Fruit fly (Drosophila melanogaster) whole organism, embryonic: Measurements from ENCODE around the gene sloth1.
A peak's percentile ranks its signal among the peaks of the same experiment; 100 is the strongest.

Experiments used
- CG10654 ChIP-seq: fragments of 200-800 bp; sonication (Bioruptor generic); optimal IDR thresholded peaks from 2 replicates; lab custom pipeline; 2016; ENCODE audit warnings: missing biosample characterization, missing genetic modification characterization
- CG11456 ChIP-seq: fragments of 200-800 bp; sonication (Bioruptor generic); IDR thresholded peaks from 3 replicates; pipeline ENCODE4 v1.3.6; 2022; ENCODE audit warnings: missing biosample characterization, missing genetic modification characterization
- CG11696 ChIP-seq: fragments of 200-800 bp; sonication (Bioruptor generic); IDR thresholded peaks from 2 replicates; pipeline ENCODE4 v1.3.6; 2022; ENCODE audit warnings: missing biosample characterization, missing genetic modification characterization
- CG11723 ChIP-seq: fragments of 200-800 bp; sonication (Bioruptor generic); optimal IDR thresholded peaks from 2 replicates; lab custom pipeline; 2017; ENCODE audit warnings: missing biosample characterization, mild to moderate bottlenecking, missing genetic modification characterization
- CG14014 ChIP-seq: fragments of 200-800 bp; sonication (Bioruptor generic); IDR thresholded peaks from 2 replicates; pipeline ENCODE4 v1.3.6; 2022; ENCODE audit warnings: missing biosample characterization, missing genetic modification characterization
- CG17912 ChIP-seq: fragments of 200-800 bp; sonication (Bioruptor generic); optimal IDR thresholded peaks from 2 replicates; lab custom pipeline; 2018; ENCODE audit warnings: missing biosample characterization, mild to moderate bottlenecking, missing genetic modification characterization
- CG3847 ChIP-seq: fragments of 200-800 bp; sonication (Bioruptor generic); IDR thresholded peaks from 2 replicates; pipeline ENCODE4 v1.3.6; 2022; ENCODE audit warnings: missing biosample characterization, missing genetic modification characterization
- CG4360 ChIP-seq: fragments of 200-800 bp; sonication (Bioruptor generic); IDR thresholded peaks from 2 replicates; pipeline ENCODE4 v1.3.6; 2022; ENCODE audit warnings: missing biosample characterization, missing genetic modification characterization
- CG6272 ChIP-seq: fragments of 200-800 bp; sonication (Bioruptor generic); IDR thresholded peaks from 2 replicates; pipeline ENCODE4 v1.3.6; 2022; ENCODE audit warnings: missing biosample characterization, missing genetic modification characterization
- CG7963 ChIP-seq: fragments of 200-800 bp; sonication (Bioruptor generic); IDR thresholded peaks from 3 replicates; pipeline ENCODE4 v1.3.6; 2022; ENCODE audit warnings: missing biosample characterization, missing genetic modification characterization; ENCODE audit not compliant: partially characterized antibody
- CG7987 ChIP-seq: fragments of 200-800 bp; sonication (Bioruptor generic); optimal IDR thresholded peaks from 2 replicates; lab custom pipeline; 2018; ENCODE audit warnings: missing biosample characterization, mild to moderate bottlenecking, missing genetic modification characterization, moderate library complexity
- CG8290 ChIP-seq, 3 experiments: fragments of 200-800 bp; sonication (Bioruptor generic); optimal IDR thresholded peaks; 2 replicates each; lab custom pipeline; 2016 to 2019; ENCODE audit warnings: missing biosample characterization in 3 of 3, missing genetic modification characterization in 3 of 3, mild to moderate bottlenecking in 2 of 3, moderate library complexity in 1 of 3
- CG8944 ChIP-seq: fragments of 200-800 bp; sonication (Bioruptor generic); optimal IDR thresholded peaks from 3 replicates; lab custom pipeline; 2016; ENCODE audit warnings: missing biosample characterization, missing genetic modification characterization
- CG9932 ChIP-seq: fragments of 200-800 bp; sonication (Bioruptor generic); IDR thresholded peaks from 2 replicates; pipeline ENCODE4 v1.3.6; 2022; ENCODE audit warnings: missing biosample characterization, missing genetic modification characterization
- Camta ChIP-seq: fragments of 200-800 bp; sonication (Bioruptor generic); optimal IDR thresholded peaks from 2 replicates; lab custom pipeline; 2016; ENCODE audit warnings: missing biosample characterization, missing genetic modification characterization
- Dip3 ChIP-seq: fragments of 200-800 bp; sonication (Bioruptor generic); optimal IDR thresholded peaks from 3 replicates; lab custom pipeline; 2016; ENCODE audit warnings: missing biosample characterization, missing genetic modification characterization
- Gsc ChIP-seq: fragments of 200-800 bp; sonication (Bioruptor generic); IDR thresholded peaks from 2 replicates; pipeline ENCODE4 v1.3.6; 2022; ENCODE audit warnings: missing biosample characterization, missing genetic modification characterization
- Hmr ChIP-seq: fragments of 200-800 bp; sonication (Bioruptor generic); optimal IDR thresholded peaks from 3 replicates; lab custom pipeline; 2017; ENCODE audit warnings: mild to moderate bottlenecking, missing biosample characterization, missing genetic modification reagents, missing genetic modification characterization
- Hr51 ChIP-seq, 2 experiments: fragments of 200-800 bp; sonication (Bioruptor generic); optimal IDR thresholded peaks; 2 replicates in 1 of 2; 3 replicates in 1 of 2; lab custom pipeline; 2016 to 2018; ENCODE audit warnings: missing biosample characterization in 2 of 2, missing genetic modification characterization in 2 of 2, mild to moderate bottlenecking in 1 of 2, moderate library complexity in 1 of 2
- Hr78 ChIP-seq, 2 experiments: fragments of 200-800 bp in 1 of 2; fragments of >200 bp in 1 of 2; sonication (Bioruptor generic) in 1 of 2; optimal IDR thresholded peaks; 2 replicates each; lab custom pipeline; 2017 to 2019; ENCODE audit warnings: missing biosample characterization in 2 of 2, missing genetic modification characterization in 2 of 2, mild to moderate bottlenecking in 1 of 2, moderate library complexity in 1 of 2
- Lim3 ChIP-seq: fragments of 200-800 bp; sonication (Bioruptor generic); IDR thresholded peaks from 2 replicates; pipeline ENCODE4 v1.3.6; 2022; ENCODE audit warnings: missing biosample characterization, missing genetic modification characterization
- MTF-1 ChIP-seq: fragments of 200-800 bp; sonication (Bioruptor generic); optimal IDR thresholded peaks from 2 replicates; lab custom pipeline; 2018; ENCODE audit warnings: missing biosample characterization, mild to moderate bottlenecking, missing genetic modification characterization, borderline replicate concordance
- Mes4 ChIP-seq: fragments of 200-800 bp; sonication (Bioruptor generic); optimal IDR thresholded peaks from 2 replicates; lab custom pipeline; 2016; ENCODE audit warnings: missing biosample characterization, missing genetic modification characterization
- NC2α ChIP-seq: fragments of 200-800 bp; sonication (Bioruptor generic); optimal IDR thresholded peaks from 2 replicates; lab custom pipeline; 2016; ENCODE audit warnings: missing biosample characterization, missing genetic modification characterization
- NFAT ChIP-seq: fragments of 200-800 bp; sonication (Bioruptor generic); IDR thresholded peaks from 2 replicates; pipeline ENCODE4 v1.3.6; 2022; ENCODE audit warnings: missing biosample characterization, missing genetic modification characterization
- ab ChIP-seq: fragments of 200-800 bp; sonication (Bioruptor generic); optimal IDR thresholded peaks from 2 replicates; lab custom pipeline; 2016; ENCODE audit warnings: missing biosample characterization, missing genetic modification characterization
- cg ChIP-seq: fragments of 200-800 bp; sonication (Bioruptor generic); optimal IDR thresholded peaks from 3 replicates; lab custom pipeline; 2019; ENCODE audit warnings: missing biosample characterization, mild to moderate bottlenecking, missing genetic modification characterization, moderate library complexity
- chif ChIP-seq, 2 experiments: fragments of 200-800 bp; sonication (Bioruptor generic); optimal IDR thresholded peaks; 3 replicates each; lab custom pipeline; 2016; ENCODE audit warnings: missing biosample characterization in 2 of 2, missing genetic modification characterization in 2 of 2
- chm ChIP-seq: fragments of 200-800 bp; sonication (Bioruptor generic); IDR thresholded peaks from 2 replicates; pipeline ENCODE4 v1.3.6; 2022; ENCODE audit warnings: missing biosample characterization, missing genetic modification characterization
- corto ChIP-seq: fragments of 200-800 bp; sonication (Bioruptor generic); optimal IDR thresholded peaks from 2 replicates; lab custom pipeline; 2016; ENCODE audit warnings: missing biosample characterization, mild to moderate bottlenecking, missing genetic modification characterization, moderate library complexity
- eve ChIP-seq, 2 experiments: fragments of >200 bp; optimal IDR thresholded peaks; 2 replicates each; lab custom pipeline; 2017; ENCODE audit warnings: missing biosample characterization in 2 of 2, missing genetic modification characterization in 2 of 2
- fru ChIP-seq: fragments of >200 bp; optimal IDR thresholded peaks from 2 replicates; lab custom pipeline; 2017
- ftz-f1 ChIP-seq: fragments of 200-800 bp; sonication (Bioruptor generic); optimal IDR thresholded peaks from 2 replicates; lab custom pipeline; 2016; ENCODE audit warnings: missing biosample characterization, missing genetic modification characterization
- grau ChIP-seq: fragments of 200-800 bp; optimal IDR thresholded peaks from 3 replicates; lab custom pipeline; 2019; ENCODE audit warnings: missing biosample characterization, mild to moderate bottlenecking, missing genetic modification characterization, moderate library complexity
- gt ChIP-seq: fragments of 200-800 bp; sonication (Bioruptor generic); IDR thresholded peaks from 2 replicates; pipeline ENCODE4 v1.3.6; 2022; ENCODE audit warnings: missing biosample characterization, missing genetic modification characterization
- her ChIP-seq: fragments of 200-800 bp; sonication (Bioruptor generic); optimal IDR thresholded peaks from 2 replicates; lab custom pipeline; 2016; ENCODE audit warnings: missing biosample characterization, missing genetic modification characterization
- ken ChIP-seq: fragments of 200-800 bp; sonication (Bioruptor generic); IDR thresholded peaks from 3 replicates; pipeline ENCODE4 v1.3.6; 2022; ENCODE audit warnings: missing biosample characterization, missing genetic modification characterization
- knrl ChIP-seq: fragments of 200-800 bp; sonication (Bioruptor generic); IDR thresholded peaks from 3 replicates; pipeline ENCODE4 v1.3.6; 2022; ENCODE audit warnings: missing biosample characterization, missing genetic modification characterization; ENCODE audit not compliant: partially characterized antibody
- mirr ChIP-seq: fragments of 200-800 bp; sonication (Bioruptor generic); optimal IDR thresholded peaks from 3 replicates; lab custom pipeline; 2018; ENCODE audit warnings: missing biosample characterization, mild to moderate bottlenecking, missing genetic modification characterization
- peb ChIP-seq: fragments of 200-800 bp; sonication (Bioruptor generic); IDR thresholded peaks from 2 replicates; pipeline ENCODE4 v1.3.6; 2022; ENCODE audit warnings: missing biosample characterization, missing genetic modification characterization
- pho ChIP-seq: fragments of 200-800 bp; sonication (Bioruptor generic); optimal IDR thresholded peaks from 2 replicates; lab custom pipeline; 2016; ENCODE audit warnings: missing biosample characterization, missing genetic modification characterization
- rib ChIP-seq: fragments of 200-800 bp; sonication (Bioruptor generic); IDR thresholded peaks from 2 replicates; pipeline ENCODE4 v1.3.6; 2022; ENCODE audit warnings: missing biosample characterization, missing genetic modification characterization
- ssp ChIP-seq: fragments of 200-800 bp; sonication (Bioruptor generic); IDR thresholded peaks from 2 replicates; pipeline ENCODE4 v1.3.6; 2022; ENCODE audit warnings: missing biosample characterization, missing genetic modification characterization
- stc ChIP-seq: fragments of 200-800 bp; sonication (Bioruptor generic); IDR thresholded peaks from 2 replicates; pipeline ENCODE4 v1.3.6; 2022; ENCODE audit warnings: missing biosample characterization, missing genetic modification characterization
- sug ChIP-seq: fragments of 200-800 bp; optimal IDR thresholded peaks from 2 replicates; lab custom pipeline; 2019; ENCODE audit warnings: missing biosample characterization, mild to moderate bottlenecking, missing genetic modification characterization, moderate library complexity
- tgo ChIP-seq: fragments of 200-800 bp; sonication (Bioruptor generic); IDR thresholded peaks from 3 replicates; pipeline ENCODE4 v1.3.6; 2022; ENCODE audit warnings: missing biosample characterization, missing genetic modification characterization
- trem ChIP-seq: fragments of 200-800 bp; optimal IDR thresholded peaks from 3 replicates; lab custom pipeline; 2019; ENCODE audit warnings: missing biosample characterization, mild to moderate bottlenecking, missing genetic modification characterization, moderate library complexity
- unpg ChIP-seq: fragments of 200-800 bp; sonication (Bioruptor generic); optimal IDR thresholded peaks from 3 replicates; lab custom pipeline; 2018; ENCODE audit warnings: missing biosample characterization, mild to moderate bottlenecking, missing genetic modification characterization, moderate library complexity
- yki ChIP-seq: fragments of >200 bp; optimal IDR thresholded peaks from 3 replicates; lab custom pipeline; 2018
- zfh1 ChIP-seq: fragments of 200-800 bp; sonication (Bioruptor generic); IDR thresholded peaks from 3 replicates; pipeline ENCODE4 v1.3.6; 2022; ENCODE audit warnings: missing biosample characterization, missing genetic modification characterization

The sloth1 gene

DNA sequence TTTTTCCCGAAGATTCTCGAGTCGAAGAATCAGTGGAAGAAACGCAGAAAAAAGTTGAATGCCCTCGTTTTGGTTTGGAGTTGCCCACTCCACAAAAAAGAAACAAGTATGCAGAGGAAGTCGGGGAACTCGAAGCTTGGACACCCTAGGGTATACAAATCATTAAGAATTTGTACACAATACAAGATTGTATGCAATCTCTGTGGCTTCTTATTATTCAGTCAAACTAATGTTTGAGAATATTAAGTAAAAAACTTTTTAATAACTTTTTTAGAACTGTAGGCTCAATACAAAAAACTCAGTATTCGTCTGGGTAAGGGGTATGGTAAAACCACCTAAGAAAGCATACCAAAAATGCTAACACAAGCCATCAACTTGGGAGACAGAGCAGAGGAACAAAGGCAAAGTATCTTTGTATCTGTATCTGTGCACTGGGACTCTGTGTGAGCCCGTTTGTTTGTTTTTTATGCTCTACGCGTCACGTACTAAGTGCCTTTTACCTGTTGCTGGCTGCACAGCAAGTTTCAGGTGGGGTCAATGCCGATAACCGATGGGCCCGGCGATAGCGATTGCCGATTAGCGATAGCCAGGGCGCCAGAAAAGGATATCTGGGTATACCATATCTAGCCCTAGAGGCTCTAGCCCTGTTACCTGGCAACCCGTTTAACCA is 25.8 kb upstream of the sloth1 start (continued):
- TF ChIP-seq CG7963 (peak; percentile 60; the same call in 1 of the 3 replicates), CG17912 (GFP tag; lab: Kevin White, UChicago) (no peak), mirr (GFP tag; lab: Kevin White, UChicago) (no peak), ftz-f1 (GFP tag; lab: Kevin White, UChicago) (no peak), CG6272 (GFP tag; lab: Robert Waterston, UW) (peak; percentile 39; the same call in 1 of the 2 replicates), eve (GFP tag; optimal IDR thresholded peaks at IDR 0.05; lab: Kevin White, UChicago) (peak in 1 of 2 experiments; percentile 91), CG11696 (GFP tag; lab: Robert Waterston, UW) (no peak), CG3847 (GFP tag; lab: Robert Waterston, UW) (peak; percentile 63; the same call in 1 of the 2 replicates), cg (peak; percentile 50), CG9932 (GFP tag; lab: Robert Waterston, UW) (peak; percentile 42), trem (tag; lab: Kevin White, UChicago) (peak; percentile 77), CG14014 (peak; percentile 53), Gsc (GFP tag; lab: Robert Waterston, UW) (peak; percentile 42; the same call in 1 of the 2 replicates), ab (peak; percentile 20), yki (lab: Kevin White, UChicago) (no peak), zfh1 (GFP tag; lab: Robert Waterston, UW) (peak; percentile 85), Camta (GFP tag; lab: Kevin White, UChicago) (peak; percentile 80), Hmr (peak; percentile 51), Dip3 (peak; percentile 78), chif (GFP tag; optimal IDR thresholded peaks at IDR 0.05; lab: Kevin White, UChicago) (peak; percentile 81 to 90), Mes4 (GFP tag; lab: Kevin White, UChicago) (peak; percentile 72), grau (tag; lab: Kevin White, UChicago) (peak; percentile 81), CG4360 (peak; percentile 7; the same call in 1 of the 2 replicates), her (GFP tag; lab: Kevin White, UChicago) (peak; percentile 38), tgo (GFP tag; lab: Robert Waterston, UW) (peak; percentile 71), rib (GFP tag; lab: Robert Waterston, UW) (no peak), Lim3 (no peak; the same call in 1 of the 2 replicates), fru (no peak), CG11456 (GFP tag; lab: Robert Waterston, UW) (no peak), Hr78 (GFP tag; optimal IDR thresholded peaks at IDR 0.05; lab: Kevin White, UChicago) (no peak), chm (peak; percentile 80; the same call in 1 of the 2 replicates), unpg (GFP tag; lab: Kevin White, UChicago) (peak; percentile 82), corto (GFP tag; lab: Kevin White, UChicago) (peak; percentile 83), stc (GFP tag; lab: Robert Waterston, UW) (no peak), MTF-1 (GFP tag; lab: Kevin White, UChicago) (peak; percentile 24), CG7987 (GFP tag; lab: Kevin White, UChicago) (no peak), CG10654 (GFP tag; lab: Kevin White, UChicago) (peak; percentile 63), Hr51 (GFP tag; optimal IDR thresholded peaks at IDR 0.05; lab: Kevin White, UChicago) (peak; percentile 51 to 74), knrl (no peak), ken (GFP tag; lab: Robert Waterston, UW) (0 out of 3 replicates have a peak, but pooled peaks have one; percentile 63), sug (tag; lab: Kevin White, UChicago) (no peak), gt (GFP tag; lab: Robert Waterston, UW) (0 out of 2 replicates have a peak, but pooled peaks have one; percentile 39), NC2α (peak; percentile 43), ssp (peak; percentile 61), CG8290 (GFP tag; optimal IDR thresholded peaks at IDR 0.05; lab: Kevin White, UChicago) (peak; percentile 54), CG8290 (tag; optimal IDR thresholded peaks at IDR 0.05; lab: Kevin White, UChicago) (peak in 1 of 2 experiments; percentile 33), CG11723 (peak; percentile 52), NFAT (GFP tag; lab: Robert Waterston, UW) (no peak), pho (GFP tag; lab: Kevin White, UChicago) (peak; percentile 33), CG8944 (GFP tag; lab: Kevin White, UChicago) (peak; percentile 68), peb (peak; percentile 82)
